Worm (Caenorhabditis elegans): ENCODE measurements around the gene ZK721.3.

DNA sequence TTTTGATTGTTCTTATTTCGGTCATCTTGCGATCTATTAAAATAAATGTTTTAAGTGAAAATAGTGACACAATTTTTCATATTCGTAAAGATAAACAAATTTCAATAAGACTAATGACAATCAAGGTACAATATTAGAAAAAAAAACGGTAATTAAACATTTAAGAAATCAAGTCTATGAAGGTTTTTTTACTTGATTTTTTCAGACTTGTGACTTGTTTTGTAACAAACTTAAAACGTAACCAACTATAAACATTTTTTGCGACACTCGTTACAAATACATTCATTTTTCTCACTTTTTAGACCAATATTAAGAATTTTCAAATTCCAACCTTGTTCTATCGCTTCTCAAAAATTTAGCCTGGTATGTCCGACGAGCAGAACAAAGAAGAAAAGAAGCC lies 45.0 kb upstream of the ZK721.3 start, which contains the start of gene M02D8.2:
- TF ChIP-seq elt-2 (tag; optimal IDR thresholded peaks at IDR 0.05) = no peak
- no peak for TF ChIP-seq snpc-4 (tag; optimal IDR thresholded peaks at IDR 0.05)
- TF ChIP-seq lin-15B (tag; optimal IDR thresholded peaks at IDR 0.05) = no peak
